Worm (Caenorhabditis elegans): ENCODE measurements around the gene cal-7.

DNA sequence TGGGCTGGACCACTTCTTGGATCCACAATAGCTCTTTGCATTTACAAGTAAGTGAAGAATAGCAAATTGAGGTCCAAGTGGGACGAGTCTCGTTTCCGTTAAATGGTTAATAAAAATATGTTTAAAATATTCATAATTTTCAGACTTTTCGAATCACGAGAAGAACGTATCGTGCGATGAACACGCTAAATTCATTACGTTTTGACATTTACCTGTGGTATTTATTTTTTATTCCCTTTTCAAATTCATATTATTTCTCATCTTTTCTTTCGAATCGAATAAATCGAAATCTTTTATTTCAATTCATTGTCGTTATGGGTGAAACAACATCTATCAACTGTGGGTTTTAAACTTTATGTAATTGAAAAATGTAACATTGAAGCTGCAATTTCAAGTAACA, 5.5 kb downstream of the cal-7 start, which contains the start of gene marc-1:
- no peak for TF ChIP-seq Y53F4B.3 (GFP tag; IDR thresholded peaks at IDR 0.05)
- no peak for TF ChIP-seq aptf-3 (GFP tag; IDR thresholded peaks at IDR 0.05)
- TF ChIP-seq F37B4.10 (GFP tag; IDR thresholded peaks at IDR 0.05): no peak
- no peak for TF ChIP-seq F39B2.1 (GFP tag; IDR thresholded peaks at IDR 0.05)
- no peak for TF ChIP-seq atf-7 (tag; optimal IDR thresholded peaks at IDR 0.05)
- TF ChIP-seq unc-130 (GFP tag; optimal IDR thresholded peaks at IDR 0.05): no peak
- no peak for TF ChIP-seq snpc-1.1 (tag; optimal IDR thresholded peaks at IDR 0.05; ENCODE audit: insufficient read depth)
- TF ChIP-seq madf-10 (tag; optimal IDR thresholded peaks at IDR 0.05): no peak
- TF ChIP-seq unc-62 (GFP tag; optimal IDR thresholded peaks at IDR 0.05): no peak
- no peak for TF ChIP-seq nhr-80 (tag; optimal IDR thresholded peaks at IDR 0.05)
